Fruit fly (Drosophila melanogaster) whole organism, embryonic: Measurements from ENCODE around the gene CG42841.

Source experiments
- CG12659 ChIP-seq: fragments of 200-800 bp; sonication (Bioruptor generic); optimal IDR thresholded peaks from 3 replicates; lab custom pipeline; 2017; ENCODE audit warnings: mild to moderate bottlenecking, missing biosample characterization, missing genetic modification reagents, missing genetic modification characterization
- CG12744 ChIP-seq: fragments of 200-800 bp; sonication (Bioruptor generic); optimal IDR thresholded peaks from 2 replicates; lab custom pipeline; 2016; ENCODE audit warnings: missing biosample characterization, missing genetic modification characterization
- NFAT ChIP-seq: fragments of 200-800 bp; sonication (Bioruptor generic); IDR thresholded peaks from 2 replicates; pipeline ENCODE4 v1.3.6; 2022; ENCODE audit warnings: missing biosample characterization, missing genetic modification characterization
- salm ChIP-seq: fragments of 200-800 bp; sonication (Bioruptor generic); optimal IDR thresholded peaks from 2 replicates; lab custom pipeline; 2018; ENCODE audit warnings: missing biosample characterization, mild to moderate bottlenecking, missing genetic modification characterization
- stwl ChIP-seq: fragments of 200-800 bp; sonication (Bioruptor generic); optimal IDR thresholded peaks from 3 replicates; lab custom pipeline; 2018; ENCODE audit warnings: missing biosample characterization, mild to moderate bottlenecking, missing genetic modification characterization, moderate library complexity

DNA sequence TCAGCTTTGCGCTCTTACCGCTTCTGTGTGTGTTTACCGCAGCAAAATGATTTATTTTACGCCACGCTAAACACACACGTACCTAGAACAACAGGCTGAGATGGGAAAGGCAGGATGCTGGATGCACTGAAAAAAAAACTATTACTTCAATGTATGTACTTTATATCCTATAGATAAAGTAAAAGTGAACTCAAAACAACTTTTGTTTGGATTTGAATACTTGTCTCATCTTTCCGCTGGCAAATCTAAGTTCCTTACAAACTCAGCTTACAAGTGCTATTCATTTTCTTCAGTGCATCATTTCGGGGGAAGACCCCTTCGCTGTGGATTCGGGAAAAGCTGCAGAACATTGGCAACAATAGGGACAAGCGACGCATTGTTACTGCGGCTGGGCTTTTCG, 28.7 kb downstream of the CG42841 start:
- TF ChIP-seq CG12659 (GFP tag; lab: Kevin White, UChicago) (no peak), CG12744 (GFP tag; lab: Kevin White, UChicago) (no peak), stwl (tag; lab: Kevin White, UChicago) (no peak), NFAT (GFP tag; lab: Robert Waterston, UW) (no peak), salm (no peak)
